Fruit fly (Drosophila melanogaster) S2 (cell line): ENCODE data around the gene CG17746.

Source experiments
- CG8478 ChIP-seq: fragments of >200 bp; optimal IDR thresholded peaks from 2 replicates; lab custom pipeline; 2018
- CTCF ChIP-seq, 2 experiments: fragments of >200 bp; optimal IDR thresholded peaks; 2 replicates each; lab custom pipeline; 2018

DNA sequence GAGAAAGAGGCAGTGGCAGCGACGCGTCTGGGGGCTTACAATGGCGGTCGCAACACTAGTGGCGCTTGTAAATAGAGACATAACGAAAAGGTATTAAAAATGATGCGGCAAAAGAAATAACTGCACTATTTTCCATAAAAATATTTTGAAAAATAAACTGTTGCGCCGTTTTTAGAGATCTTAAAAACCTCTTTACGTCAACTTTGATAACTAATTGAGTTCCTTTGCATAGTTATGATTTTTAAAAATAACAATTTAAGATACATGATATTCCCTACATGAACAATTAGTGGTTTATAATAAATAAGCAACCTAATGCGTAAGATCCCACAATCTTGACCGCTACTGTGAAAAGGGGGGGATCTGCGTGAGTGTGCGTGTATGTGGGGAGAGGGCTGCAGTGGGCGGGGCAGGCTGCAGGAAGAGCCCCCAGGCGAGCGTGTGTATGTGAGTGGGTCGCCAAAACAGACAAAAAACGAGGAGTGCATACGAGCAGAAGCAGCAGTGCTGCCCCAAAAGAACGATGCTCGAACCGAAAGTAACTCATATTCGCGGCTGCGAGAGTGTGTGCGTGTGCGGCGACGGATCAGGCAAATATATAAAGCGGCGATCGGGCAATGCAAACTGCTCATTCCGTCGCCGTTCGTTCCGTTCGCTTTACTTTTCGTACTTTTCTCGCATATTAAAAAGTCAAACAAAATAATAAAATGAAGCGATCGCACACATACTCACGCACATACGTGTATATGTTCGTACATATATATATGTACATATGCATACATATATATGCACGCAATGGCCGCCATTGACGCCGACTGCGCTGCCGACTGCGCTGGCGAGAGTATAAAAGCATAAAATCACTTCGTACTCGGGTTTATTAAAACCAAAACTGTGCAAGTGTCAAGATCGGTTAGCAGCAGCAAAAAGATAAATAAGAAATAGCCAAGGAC is 9.6 kb upstream of the CG17746 start:
- no peak for TF ChIP-seq CTCF (optimal IDR thresholded peaks at IDR 0.05; lab: Kevin White, UChicago)
- no peak for TF ChIP-seq CG8478 (lab: Kevin White, UChicago)
